Fruit fly (Drosophila melanogaster) whole organism, prepupa: ENCODE data around the gene CG4404.

Experiments
- Blimp-1 ChIP-seq: fragments of 200-800 bp; sonication (Bioruptor generic); optimal IDR thresholded peaks from 3 replicates; lab custom pipeline; 2017; ENCODE audit warnings: missing biosample characterization, missing genetic modification characterization, mild to moderate bottlenecking, moderate library complexity, missing genetic modification reagents
- CG11294 ChIP-seq: fragments of 200-800 bp; sonication (Bioruptor generic); IDR thresholded peaks from 2 replicates; pipeline ENCODE4 v1.3.6; 2022; ENCODE audit warnings: missing biosample characterization, missing genetic modification characterization
- CG11902 ChIP-seq: fragments of 200-800 bp; sonication (Bioruptor generic); optimal IDR thresholded peaks from 3 replicates; lab custom pipeline; 2016; ENCODE audit warnings: missing biosample characterization, missing genetic modification characterization
- CG15336 ChIP-seq: fragments of 200-800 bp; sonication (Bioruptor generic); IDR thresholded peaks from 2 replicates; pipeline ENCODE4 v1.3.6; 2022; ENCODE audit warnings: missing biosample characterization, missing genetic modification characterization
- CG6276 ChIP-seq: fragments of 200-800 bp; sonication (Bioruptor generic); optimal IDR thresholded peaks from 2 replicates; lab custom pipeline; 2017; ENCODE audit warnings: missing biosample characterization, mild to moderate bottlenecking, missing genetic modification characterization
- CG6854 ChIP-seq: fragments of 200-800 bp; sonication (Bioruptor generic); optimal IDR thresholded peaks from 2 replicates; lab custom pipeline; 2017; ENCODE audit warnings: missing biosample characterization, mild to moderate bottlenecking, missing genetic modification characterization
- CG7368 ChIP-seq: fragments of 200-800 bp; sonication (Bioruptor generic); optimal IDR thresholded peaks from 3 replicates; lab custom pipeline; 2016; ENCODE audit warnings: missing biosample characterization, missing genetic modification characterization
- CG9139 ChIP-seq: fragments of 200-800 bp; sonication (Bioruptor generic); optimal IDR thresholded peaks from 3 replicates; lab custom pipeline; 2017; ENCODE audit warnings: missing biosample characterization, mild to moderate bottlenecking, missing genetic modification characterization
- fd85E ChIP-seq: fragments of 200-800 bp; sonication (Bioruptor generic); optimal IDR thresholded peaks from 3 replicates; lab custom pipeline; 2016; ENCODE audit warnings: missing biosample characterization, missing genetic modification characterization
- net ChIP-seq: fragments of 200-800 bp; sonication (Bioruptor generic); optimal IDR thresholded peaks from 3 replicates; lab custom pipeline; 2016; ENCODE audit warnings: missing biosample characterization, missing genetic modification characterization

- TF ChIP-seq CG9139 (GFP tag; lab: Kevin White, UChicago) (no peak), net (GFP tag; lab: Kevin White, UChicago) (no peak), Blimp-1 (GFP tag; lab: Kevin White, UChicago) (peak; percentile 2), CG6276 (GFP tag; lab: Kevin White, UChicago) (no peak), fd85E (no peak), CG7368 (no peak), CG6854 (GFP tag; lab: Kevin White, UChicago) (no peak), CG11294 (GFP tag; lab: Robert Waterston, UW) (no peak), CG15336 (no peak), CG11902 (GFP tag; lab: Kevin White, UChicago) (no peak)
These were observed 2.7 kb downstream of the CG4404 start, which contains the start of gene Flad1 for dm6 chrX:12903099-12903616.
